Fruit fly (Drosophila melanogaster) whole organism, embryonic: ENCODE data around the gene Wnt6.

ENCODE experiments used
- ATbp ChIP-seq: fragments of 200-800 bp; sonication (Bioruptor generic); optimal IDR thresholded peaks from 2 replicates; lab custom pipeline; 2017; ENCODE audit warnings: missing biosample characterization, mild to moderate bottlenecking, missing genetic modification characterization, missing genetic modification reagents
- Adf1 ChIP-seq: fragments of 200-800 bp; sonication (Bioruptor generic); IDR thresholded peaks from 2 replicates; pipeline ENCODE4 v1.3.6; 2022; ENCODE audit warnings: missing biosample characterization, missing genetic modification characterization
- Antp ChIP-seq: fragments of 200-800 bp; sonication (Bioruptor generic); optimal IDR thresholded peaks from 3 replicates; lab custom pipeline; 2016; ENCODE audit warnings: missing biosample characterization, missing genetic modification characterization
- CG10543 ChIP-seq: fragments of 200-800 bp; sonication (Bioruptor generic); optimal IDR thresholded peaks from 3 replicates; lab custom pipeline; 2017; ENCODE audit warnings: missing biosample characterization, mild to moderate bottlenecking, missing genetic modification characterization, moderate library complexity
- CG10979 ChIP-seq: fragments of 200-800 bp; sonication (Bioruptor generic); optimal IDR thresholded peaks from 2 replicates; lab custom pipeline; 2018; ENCODE audit warnings: missing biosample characterization, mild to moderate bottlenecking, missing genetic modification characterization, moderate library complexity
- CG12155 ChIP-seq: fragments of 200-800 bp; sonication (Bioruptor generic); optimal IDR thresholded peaks from 3 replicates; lab custom pipeline; 2016; ENCODE audit warnings: missing biosample characterization, missing genetic modification characterization
- CG13123 ChIP-seq: fragments of 200-800 bp; sonication (Bioruptor generic); optimal IDR thresholded peaks from 2 replicates; lab custom pipeline; 2016; ENCODE audit warnings: missing biosample characterization, missing genetic modification characterization
- CG1529 ChIP-seq: fragments of 200-800 bp; sonication (Bioruptor generic); optimal IDR thresholded peaks from 3 replicates; lab custom pipeline; 2018; ENCODE audit warnings: missing biosample characterization, missing genetic modification characterization
- CG15601 ChIP-seq: fragments of 200-800 bp; sonication (Bioruptor generic); optimal IDR thresholded peaks from 3 replicates; lab custom pipeline; 2019; ENCODE audit warnings: missing biosample characterization, mild to moderate bottlenecking, missing genetic modification characterization, moderate library complexity
- CG1832 ChIP-seq: fragments of 200-800 bp; sonication (Bioruptor generic); optimal IDR thresholded peaks from 2 replicates; lab custom pipeline; 2017; ENCODE audit warnings: missing biosample characterization, mild to moderate bottlenecking, missing genetic modification characterization, inconsistent platforms
- CG2116 ChIP-seq: fragments of 200-800 bp; sonication (Bioruptor generic); optimal IDR thresholded peaks from 3 replicates; lab custom pipeline; 2018; ENCODE audit warnings: missing biosample characterization, mild to moderate bottlenecking, missing genetic modification characterization
- CG2199 ChIP-seq: fragments of 200-800 bp; sonication (Bioruptor generic); IDR thresholded peaks from 3 replicates; pipeline ENCODE4 v1.3.6; 2022; ENCODE audit warnings: missing biosample characterization, missing genetic modification characterization
- CG30431 ChIP-seq: fragments of 200-800 bp; sonication (Bioruptor generic); optimal IDR thresholded peaks from 2 replicates; lab custom pipeline; 2017; ENCODE audit warnings: missing biosample characterization, missing genetic modification characterization
- CG3847 ChIP-seq: fragments of 200-800 bp; sonication (Bioruptor generic); IDR thresholded peaks from 2 replicates; pipeline ENCODE4 v1.3.6; 2022; ENCODE audit warnings: missing biosample characterization, missing genetic modification characterization
- CG4617 ChIP-seq: fragments of 200-800 bp; sonication (Bioruptor generic); optimal IDR thresholded peaks from 3 replicates; lab custom pipeline; 2016; ENCODE audit warnings: missing biosample characterization, missing genetic modification characterization, borderline replicate concordance
- CG4730 ChIP-seq: fragments of 200-800 bp; sonication (Bioruptor generic); IDR thresholded peaks from 2 replicates; pipeline ENCODE4 v1.3.6; 2022; ENCODE audit warnings: missing biosample characterization, missing genetic modification characterization
- CG5180 ChIP-seq: fragments of 200-800 bp; sonication (Bioruptor generic); optimal IDR thresholded peaks from 3 replicates; lab custom pipeline; 2017; ENCODE audit warnings: missing biosample characterization, missing genetic modification characterization, mild to moderate bottlenecking, moderate library complexity, missing genetic modification reagents
- CG7556 ChIP-seq: fragments of 200-800 bp; sonication (Bioruptor generic); optimal IDR thresholded peaks from 2 replicates; lab custom pipeline; 2017; ENCODE audit warnings: missing biosample characterization, mild to moderate bottlenecking, missing genetic modification characterization
- Dll ChIP-seq: fragments of 200-800 bp; sonication (Bioruptor generic); IDR thresholded peaks from 4 replicates; pipeline ENCODE4 v1.3.6; 2022; ENCODE audit warnings: missing biosample characterization, missing genetic modification characterization; ENCODE audit not compliant: partially characterized antibody
- Dref ChIP-seq: fragments of 200-800 bp; sonication (Bioruptor generic); IDR thresholded peaks from 2 replicates; pipeline ENCODE4 v1.3.6; 2022; ENCODE audit warnings: missing biosample characterization, missing genetic modification characterization
- E2f2 ChIP-seq: fragments of 200-800 bp; sonication (Bioruptor generic); IDR thresholded peaks from 2 replicates; pipeline ENCODE4 v1.3.6; 2022; ENCODE audit warnings: missing biosample characterization, missing genetic modification characterization
- Ets65A ChIP-seq: fragments of 200-800 bp; sonication (Bioruptor generic); peaks from one replicate; lab custom pipeline; 2016; ENCODE audit warnings: missing biosample characterization, missing genetic modification characterization
- Ets97D ChIP-seq: fragments of 200-800 bp; sonication (Bioruptor generic); optimal IDR thresholded peaks from 3 replicates; lab custom pipeline; 2016; ENCODE audit warnings: missing biosample characterization, missing genetic modification characterization
- Gsc ChIP-seq: fragments of 200-800 bp; sonication (Bioruptor generic); IDR thresholded peaks from 2 replicates; pipeline ENCODE4 v1.3.6; 2022; ENCODE audit warnings: missing biosample characterization, missing genetic modification characterization
- HmgD ChIP-seq: fragments of 200-800 bp; sonication (Bioruptor generic); optimal IDR thresholded peaks from 3 replicates; lab custom pipeline; 2016; ENCODE audit warnings: missing biosample characterization, missing genetic modification characterization
- Hmr ChIP-seq: fragments of 200-800 bp; sonication (Bioruptor generic); optimal IDR thresholded peaks from 3 replicates; lab custom pipeline; 2017; ENCODE audit warnings: mild to moderate bottlenecking, missing biosample characterization, missing genetic modification reagents, missing genetic modification characterization
- MBD-R2 ChIP-seq: fragments of 200-800 bp; sonication (Bioruptor generic); IDR thresholded peaks from 2 replicates; pipeline ENCODE4 v1.3.6; 2022; ENCODE audit warnings: missing biosample characterization, missing genetic modification characterization
- Neu2 ChIP-seq: fragments of 200-800 bp; sonication (Bioruptor generic); optimal IDR thresholded peaks from 3 replicates; lab custom pipeline; 2016; ENCODE audit warnings: missing biosample characterization, missing genetic modification characterization, borderline replicate concordance
- Nf-YA ChIP-seq: fragments of 200-800 bp; sonication (Bioruptor generic); IDR thresholded peaks from 2 replicates; pipeline ENCODE4 v1.3.6; 2022; ENCODE audit warnings: missing biosample characterization, missing genetic modification characterization
- Nf-YB ChIP-seq: fragments of 200-800 bp; sonication (Bioruptor generic); optimal IDR thresholded peaks from 3 replicates; lab custom pipeline; 2019; ENCODE audit warnings: missing biosample characterization, mild to moderate bottlenecking, missing genetic modification characterization, moderate library complexity
- Nf-YC ChIP-seq: fragments of 200-800 bp; optimal IDR thresholded peaks from 3 replicates; lab custom pipeline; 2019; ENCODE audit warnings: missing biosample characterization, mild to moderate bottlenecking, missing genetic modification characterization, moderate library complexity
- Oaz ChIP-seq: fragments of 200-800 bp; sonication (Bioruptor generic); IDR thresholded peaks from 2 replicates; pipeline ENCODE4 v1.3.6; 2022; ENCODE audit warnings: missing biosample characterization, missing genetic modification characterization
- Pdp1 ChIP-seq, 2 experiments: fragments of 200-800 bp; sonication (Bioruptor generic); optimal IDR thresholded peaks; 3 replicates each; lab custom pipeline; 2016; ENCODE audit warnings: missing biosample characterization in 2 of 2, missing genetic modification characterization in 2 of 2, mild to moderate bottlenecking in 1 of 2, moderate library complexity in 1 of 2
- TFAM ChIP-seq: fragments of 200-800 bp; sonication (Bioruptor generic); optimal IDR thresholded peaks from 2 replicates; lab custom pipeline; 2017; ENCODE audit warnings: missing biosample characterization, missing genetic modification characterization, inconsistent platforms
- cg ChIP-seq: fragments of 200-800 bp; sonication (Bioruptor generic); optimal IDR thresholded peaks from 3 replicates; lab custom pipeline; 2019; ENCODE audit warnings: missing biosample characterization, mild to moderate bottlenecking, missing genetic modification characterization, moderate library complexity
- crol ChIP-seq: fragments of 200-800 bp; sonication (Bioruptor generic); IDR thresholded peaks from 2 replicates; pipeline ENCODE4 v1.3.6; 2022; ENCODE audit warnings: missing biosample characterization, missing genetic modification characterization
- da ChIP-seq: fragments of 200-800 bp; sonication (Bioruptor generic); optimal IDR thresholded peaks from 2 replicates; lab custom pipeline; 2016; ENCODE audit warnings: missing biosample characterization, missing genetic modification characterization
- dmrt11E ChIP-seq: fragments of 200-800 bp; sonication (Bioruptor generic); optimal IDR thresholded peaks from 3 replicates; lab custom pipeline; 2018; ENCODE audit warnings: missing biosample characterization, mild to moderate bottlenecking, missing genetic modification characterization, moderate library complexity
- gce ChIP-seq: fragments of 200-800 bp; sonication (Bioruptor generic); IDR thresholded peaks from 3 replicates; pipeline ENCODE4 v1.3.6; 2022; ENCODE audit warnings: missing biosample characterization, missing genetic modification characterization
- hbn ChIP-seq: fragments of 200-800 bp; sonication (Bioruptor generic); IDR thresholded peaks from 2 replicates; pipeline ENCODE4 v1.3.6; 2022; ENCODE audit warnings: missing biosample characterization, missing genetic modification characterization; ENCODE audit not compliant: partially characterized antibody
- jumu ChIP-seq: fragments of 200-800 bp; sonication (Bioruptor generic); optimal IDR thresholded peaks from 3 replicates; lab custom pipeline; 2016; ENCODE audit warnings: missing biosample characterization, missing genetic modification characterization
- lmd ChIP-seq: fragments of 200-800 bp; sonication (Bioruptor generic); IDR thresholded peaks from 2 replicates; pipeline ENCODE4 v1.3.6; 2022; ENCODE audit warnings: missing biosample characterization, missing genetic modification characterization
- luna ChIP-seq: fragments of 200-800 bp; sonication (Bioruptor generic); optimal IDR thresholded peaks from 2 replicates; lab custom pipeline; 2016; ENCODE audit warnings: missing biosample characterization, missing genetic modification characterization
- repo ChIP-seq: fragments of 200-800 bp; sonication (Bioruptor generic); optimal IDR thresholded peaks from 2 replicates; lab custom pipeline; 2016; ENCODE audit warnings: missing biosample characterization, missing genetic modification characterization
- ro ChIP-seq: fragments of 200-800 bp; sonication (Bioruptor generic); IDR thresholded peaks from 2 replicates; pipeline ENCODE4 v1.3.6; 2022; ENCODE audit warnings: missing biosample characterization, missing genetic modification characterization
- sr ChIP-seq: fragments of 200-800 bp; sonication (Bioruptor generic); IDR thresholded peaks from 3 replicates; pipeline ENCODE4 v1.3.6; 2022; ENCODE audit warnings: missing biosample characterization, missing genetic modification characterization
- stwl ChIP-seq: fragments of 200-800 bp; sonication (Bioruptor generic); optimal IDR thresholded peaks from 3 replicates; lab custom pipeline; 2018; ENCODE audit warnings: missing biosample characterization, mild to moderate bottlenecking, missing genetic modification characterization, moderate library complexity
- tll ChIP-seq, 2 experiments: fragments of 200-800 bp in 1 of 2; fragments of >200 bp in 1 of 2; sonication (Bioruptor generic) in 1 of 2; optimal IDR thresholded peaks; 2 replicates each; lab custom pipeline; 2017 to 2019; ENCODE audit warnings: missing biosample characterization in 2 of 2, missing genetic modification characterization in 2 of 2, mild to moderate bottlenecking in 1 of 2, moderate library complexity in 1 of 2
- trem ChIP-seq: fragments of 200-800 bp; optimal IDR thresholded peaks from 3 replicates; lab custom pipeline; 2019; ENCODE audit warnings: missing biosample characterization, mild to moderate bottlenecking, missing genetic modification characterization, moderate library complexity
- zf30C ChIP-seq: fragments of 200-800 bp; sonication (Bioruptor generic); optimal IDR thresholded peaks from 3 replicates; lab custom pipeline; 2018; ENCODE audit warnings: missing biosample characterization, mild to moderate bottlenecking, missing genetic modification characterization
- zfh2 ChIP-seq: fragments of 200-800 bp; sonication (Bioruptor generic); optimal IDR thresholded peaks from 2 replicates; lab custom pipeline; 2016; ENCODE audit warnings: missing biosample characterization, missing genetic modification characterization

The Wnt6 gene

DNA sequence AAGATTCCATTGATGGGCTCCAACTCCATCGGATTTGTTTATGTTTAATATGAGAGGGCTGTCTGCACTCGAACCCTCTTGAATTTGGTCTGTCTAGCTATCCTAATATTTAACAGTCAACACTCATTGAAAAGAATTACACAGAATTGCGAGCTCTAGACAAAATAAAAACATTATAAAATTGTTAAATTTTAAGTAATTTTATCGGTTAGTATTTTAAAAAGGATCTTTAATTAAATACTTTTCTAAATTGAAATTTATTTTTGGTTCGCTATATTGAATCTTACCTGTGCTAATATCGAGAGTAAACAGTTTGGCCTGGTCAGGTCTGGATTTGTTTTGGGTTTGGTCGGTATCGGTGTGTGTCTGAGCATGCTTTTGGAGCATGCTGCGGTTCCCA lies 68.1 kb downstream of the Wnt6 start (continued):
- peak; percentile 37; the same call in 1 of the 2 replicates for TF ChIP-seq MBD-R2 (GFP tag; lab: Robert Waterston, UW)
- no peak for TF ChIP-seq Neu2 (GFP tag; lab: Kevin White, UChicago)
- peak; percentile 76 for TF ChIP-seq CG3847
- peak; percentile 23 to 62 for TF ChIP-seq Pdp1 (GFP tag; optimal IDR thresholded peaks at IDR 0.05; lab: Kevin White, UChicago)
- peak; percentile 32; the same call in 1 of the 2 replicates for TF ChIP-seq E2f2
- peak; percentile 83 for TF ChIP-seq lmd
- no peak for TF ChIP-seq HmgD (GFP tag; lab: Kevin White, UChicago)
- TF ChIP-seq Oaz, result peak; percentile 58
- TF ChIP-seq Ets65A (GFP tag; lab: Kevin White, UChicago), result no peak
- peak; percentile 52 for TF ChIP-seq ATbp
- TF ChIP-seq TFAM (GFP tag; lab: Kevin White, UChicago), result no peak
- TF ChIP-seq CG30431 (GFP tag; lab: Kevin White, UChicago), result no peak
- no peak for TF ChIP-seq sr (GFP tag; lab: Robert Waterston, UW)
- peak; percentile 71 for TF ChIP-seq Nf-YA (GFP tag; lab: Robert Waterston, UW)
- TF ChIP-seq luna (GFP tag; lab: Kevin White, UChicago), result no peak
- TF ChIP-seq Adf1 (GFP tag; lab: Robert Waterston, UW), result peak; percentile 58
- TF ChIP-seq dmrt11E, result peak; percentile 67
- TF ChIP-seq CG4617, result no peak
- no peak for TF ChIP-seq Gsc
- TF ChIP-seq Dll, result no peak
- TF ChIP-seq CG15601 (tag; lab: Kevin White, UChicago), result peak; percentile 51
- no peak for TF ChIP-seq tll (GFP tag; optimal IDR thresholded peaks at IDR 0.05; lab: Kevin White, UChicago)
- TF ChIP-seq Dref (GFP tag; lab: Robert Waterston, UW), result no peak
- TF ChIP-seq repo (GFP tag; lab: Kevin White, UChicago), result no peak
- no peak for TF ChIP-seq CG13123 (GFP tag; lab: Kevin White, UChicago)
- peak; percentile 67 for TF ChIP-seq CG10543
- peak; percentile 11 for TF ChIP-seq CG1529 (GFP tag; lab: Kevin White, UChicago)
- peak; percentile 62 for TF ChIP-seq Hmr (GFP tag; lab: Kevin White, UChicago)
- TF ChIP-seq CG2199 (GFP tag; lab: Robert Waterston, UW), result 0 out of 3 replicates have a peak, but pooled peaks have one; percentile 8
- peak; percentile 30 for TF ChIP-seq Nf-YB (GFP tag; lab: Kevin White, UChicago)
- peak; percentile 42 for TF ChIP-seq Nf-YC
- peak; percentile 74 for TF ChIP-seq ro (GFP tag; lab: Robert Waterston, UW)
- no peak for TF ChIP-seq hbn (GFP tag; lab: Robert Waterston, UW)
- TF ChIP-seq CG7556, result peak; percentile 63
- TF ChIP-seq zfh2, result peak; percentile 35
- no peak for TF ChIP-seq cg (GFP tag; lab: Kevin White, UChicago)
- TF ChIP-seq CG10979 (tag; lab: Kevin White, UChicago), result peak; percentile 72
- TF ChIP-seq Antp, result peak; percentile 27
- peak; percentile 69; the same call in 1 of the 3 replicates for TF ChIP-seq gce (GFP tag; lab: Robert Waterston, UW)
- TF ChIP-seq trem (tag; lab: Kevin White, UChicago), result peak; percentile 37
- TF ChIP-seq CG4730 (GFP tag; lab: Robert Waterston, UW), result peak; percentile 64
- TF ChIP-seq crol (GFP tag; lab: Robert Waterston, UW), result no peak
- no peak for TF ChIP-seq jumu
- TF ChIP-seq stwl (tag; lab: Kevin White, UChicago), result no peak
- TF ChIP-seq CG5180 (GFP tag; lab: Kevin White, UChicago), result peak; percentile 30
- no peak for TF ChIP-seq CG1832 (GFP tag; lab: Kevin White, UChicago)
- TF ChIP-seq zf30C (GFP tag; lab: Kevin White, UChicago), result no peak
- no peak for TF ChIP-seq da (GFP tag; lab: Kevin White, UChicago)
- TF ChIP-seq CG2116 (GFP tag; lab: Kevin White, UChicago), result peak; percentile 9
- peak; percentile 49 for TF ChIP-seq CG12155 (GFP tag; lab: Kevin White, UChicago)
- no peak for TF ChIP-seq Ets97D (GFP tag; lab: Kevin White, UChicago)
